Fruit fly (Drosophila melanogaster) whole organism, embryonic: Measurements from ENCODE around the gene Iru.

Experiments used
- Bgb ChIP-seq: fragments of 200-800 bp; sonication (Bioruptor generic); IDR thresholded peaks from 2 replicates; pipeline ENCODE4 v1.3.6; 2022; ENCODE audit warnings: missing biosample characterization, missing genetic modification characterization; ENCODE audit not compliant: partially characterized antibody
- Blimp-1 ChIP-seq: fragments of 200-800 bp; sonication (Bioruptor generic); optimal IDR thresholded peaks from 3 replicates; lab custom pipeline; 2018; ENCODE audit warnings: missing biosample characterization, missing genetic modification characterization, mild to moderate bottlenecking, moderate library complexity, missing genetic modification reagents
- CG10431 ChIP-seq: fragments of 200-800 bp; sonication (Bioruptor generic); optimal IDR thresholded peaks from 3 replicates; lab custom pipeline; 2018; ENCODE audit warnings: missing biosample characterization, mild to moderate bottlenecking, missing genetic modification characterization
- CG10654 ChIP-seq: fragments of 200-800 bp; sonication (Bioruptor generic); optimal IDR thresholded peaks from 2 replicates; lab custom pipeline; 2016; ENCODE audit warnings: missing biosample characterization, missing genetic modification characterization
- CG11696 ChIP-seq: fragments of 200-800 bp; sonication (Bioruptor generic); IDR thresholded peaks from 2 replicates; pipeline ENCODE4 v1.3.6; 2022; ENCODE audit warnings: missing biosample characterization, missing genetic modification characterization
- CG13424 ChIP-seq: fragments of 200-800 bp; sonication (Bioruptor generic); optimal IDR thresholded peaks from 2 replicates; lab custom pipeline; 2019; ENCODE audit warnings: missing biosample characterization, mild to moderate bottlenecking, missing genetic modification characterization, moderate library complexity
- CG1602 ChIP-seq: fragments of 200-800 bp; sonication (Bioruptor generic); optimal IDR thresholded peaks from 3 replicates; lab custom pipeline; 2016; ENCODE audit warnings: missing biosample characterization, missing genetic modification characterization
- CG1647 ChIP-seq: fragments of 200-800 bp; sonication (Bioruptor generic); optimal IDR thresholded peaks from 3 replicates; lab custom pipeline; 2016; ENCODE audit warnings: missing biosample characterization, missing genetic modification characterization
- CG17186 ChIP-seq: fragments of 200-800 bp; sonication (Bioruptor generic); optimal IDR thresholded peaks from 3 replicates; lab custom pipeline; 2017; ENCODE audit warnings: missing biosample characterization, missing genetic modification reagents, missing genetic modification characterization
- CG17328 ChIP-seq: fragments of 200-800 bp; sonication (Bioruptor generic); IDR thresholded peaks from 2 replicates; pipeline ENCODE4 v1.3.6; 2022; ENCODE audit warnings: missing biosample characterization, missing genetic modification characterization
- CG1792 ChIP-seq: fragments of 200-800 bp; sonication (Bioruptor generic); optimal IDR thresholded peaks from 2 replicates; lab custom pipeline; 2016; ENCODE audit warnings: missing biosample characterization, missing genetic modification characterization
- CG18262 ChIP-seq: fragments of 200-800 bp; optimal IDR thresholded peaks from 3 replicates; lab custom pipeline; 2019; ENCODE audit warnings: missing biosample characterization, mild to moderate bottlenecking, missing genetic modification characterization, moderate library complexity
- CG2202 ChIP-seq: fragments of 200-800 bp; sonication (Bioruptor generic); optimal IDR thresholded peaks from 2 replicates; lab custom pipeline; 2018; ENCODE audit warnings: missing biosample characterization, mild to moderate bottlenecking, missing genetic modification characterization
- CG2712 ChIP-seq: fragments of 200-800 bp; optimal IDR thresholded peaks from 3 replicates; lab custom pipeline; 2019; ENCODE audit warnings: missing biosample characterization, mild to moderate bottlenecking, missing genetic modification characterization, moderate library complexity
- CG2875 ChIP-seq: fragments of 200-800 bp; sonication (Bioruptor generic); optimal IDR thresholded peaks from 2 replicates; lab custom pipeline; 2017; ENCODE audit warnings: missing biosample characterization, mild to moderate bottlenecking, missing genetic modification characterization, missing genetic modification reagents
- CG31224 ChIP-seq: fragments of 200-800 bp; sonication (Bioruptor generic); IDR thresholded peaks from 2 replicates; pipeline ENCODE4 v1.3.6; 2022; ENCODE audit warnings: missing biosample characterization, missing genetic modification characterization
- CG32772 ChIP-seq: fragments of 200-800 bp; sonication (Bioruptor generic); IDR thresholded peaks from 2 replicates; pipeline ENCODE4 v1.3.6; 2022; ENCODE audit warnings: missing biosample characterization, missing genetic modification characterization
- CG5953 ChIP-seq: fragments of 200-800 bp; sonication (Bioruptor generic); IDR thresholded peaks from 2 replicates; pipeline ENCODE4 v1.3.6; 2022; ENCODE audit warnings: missing biosample characterization, missing genetic modification characterization
- CG6765 ChIP-seq: fragments of 200-800 bp; sonication (Bioruptor generic); optimal IDR thresholded peaks from 3 replicates; lab custom pipeline; 2017; ENCODE audit warnings: missing biosample characterization, mild to moderate bottlenecking, missing genetic modification characterization
- CG7556 ChIP-seq: fragments of 200-800 bp; sonication (Bioruptor generic); optimal IDR thresholded peaks from 2 replicates; lab custom pipeline; 2017; ENCODE audit warnings: missing biosample characterization, mild to moderate bottlenecking, missing genetic modification characterization
- CG8388 ChIP-seq: fragments of 200-800 bp; sonication (Bioruptor generic); optimal IDR thresholded peaks from 2 replicates; lab custom pipeline; 2019; ENCODE audit warnings: missing biosample characterization, mild to moderate bottlenecking, missing genetic modification characterization, moderate library complexity
- CG8924 ChIP-seq: fragments of 200-800 bp; optimal IDR thresholded peaks from 3 replicates; lab custom pipeline; 2019; ENCODE audit warnings: missing biosample characterization, mild to moderate bottlenecking, missing genetic modification characterization, moderate library complexity
- D19B ChIP-seq: fragments of 200-800 bp; sonication (Bioruptor generic); optimal IDR thresholded peaks from 2 replicates; lab custom pipeline; 2017; ENCODE audit warnings: missing biosample characterization, mild to moderate bottlenecking, missing genetic modification characterization
- Dek ChIP-seq: fragments of 200-800 bp; sonication (Bioruptor generic); optimal IDR thresholded peaks from 3 replicates; lab custom pipeline; 2019; ENCODE audit warnings: missing biosample characterization, mild to moderate bottlenecking, missing genetic modification characterization, moderate library complexity
- Dll ChIP-seq: fragments of 200-800 bp; sonication (Bioruptor generic); IDR thresholded peaks from 4 replicates; pipeline ENCODE4 v1.3.6; 2022; ENCODE audit warnings: missing biosample characterization, missing genetic modification characterization; ENCODE audit not compliant: partially characterized antibody
- E2f2 ChIP-seq: fragments of 200-800 bp; sonication (Bioruptor generic); IDR thresholded peaks from 2 replicates; pipeline ENCODE4 v1.3.6; 2022; ENCODE audit warnings: missing biosample characterization, missing genetic modification characterization
- Eip74EF ChIP-seq, 2 experiments: fragments of 200-800 bp in 1 of 2; fragments of >200 bp in 1 of 2; sonication (Bioruptor generic) in 1 of 2; optimal IDR thresholded peaks; 2 replicates each; lab custom pipeline; 2017 to 2019; ENCODE audit warnings: missing biosample characterization in 2 of 2, missing genetic modification characterization in 2 of 2, mild to moderate bottlenecking in 1 of 2, moderate library complexity in 1 of 2
- Fer1 ChIP-seq: fragments of 200-800 bp; sonication (Bioruptor generic); optimal IDR thresholded peaks from 2 replicates; lab custom pipeline; 2017; ENCODE audit warnings: missing biosample characterization, mild to moderate bottlenecking, missing genetic modification characterization
- HLH4C ChIP-seq: fragments of 200-800 bp; sonication (Bioruptor generic); IDR thresholded peaks from 3 replicates; pipeline ENCODE4 v1.3.6; 2022; ENCODE audit warnings: missing biosample characterization, missing genetic modification characterization; ENCODE audit not compliant: partially characterized antibody
- HmgZ ChIP-seq: fragments of 200-800 bp; sonication (Bioruptor generic); optimal IDR thresholded peaks from 2 replicates; lab custom pipeline; 2018; ENCODE audit warnings: missing biosample characterization, mild to moderate bottlenecking, missing genetic modification characterization
- Hr78 ChIP-seq, 2 experiments: fragments of 200-800 bp in 1 of 2; fragments of >200 bp in 1 of 2; sonication (Bioruptor generic) in 1 of 2; optimal IDR thresholded peaks; 2 replicates each; lab custom pipeline; 2017 to 2019; ENCODE audit warnings: missing biosample characterization in 2 of 2, missing genetic modification characterization in 2 of 2, mild to moderate bottlenecking in 1 of 2, moderate library complexity in 1 of 2
- Lim3 ChIP-seq: fragments of 200-800 bp; sonication (Bioruptor generic); IDR thresholded peaks from 2 replicates; pipeline ENCODE4 v1.3.6; 2022; ENCODE audit warnings: missing biosample characterization, missing genetic modification characterization
- Max ChIP-seq: fragments of 200-800 bp; sonication (Bioruptor generic); optimal IDR thresholded peaks from 2 replicates; lab custom pipeline; 2016; ENCODE audit warnings: missing biosample characterization, mild to moderate bottlenecking, missing genetic modification characterization
- Med ChIP-seq: fragments of 200-800 bp; sonication (Bioruptor generic); peaks from one replicate; lab custom pipeline; 2016; ENCODE audit warnings: missing biosample characterization, missing genetic modification characterization, mild to moderate bottlenecking, inconsistent platforms, moderate library complexity
- Myb ChIP-seq: fragments of 200-800 bp; sonication (Bioruptor generic); optimal IDR thresholded peaks from 2 replicates; lab custom pipeline; 2016; ENCODE audit warnings: missing biosample characterization, missing genetic modification characterization
- Nf-YA ChIP-seq: fragments of 200-800 bp; sonication (Bioruptor generic); IDR thresholded peaks from 2 replicates; pipeline ENCODE4 v1.3.6; 2022; ENCODE audit warnings: missing biosample characterization, missing genetic modification characterization
- Ravus ChIP-seq: fragments of 200-800 bp; sonication (Bioruptor generic); IDR thresholded peaks from 2 replicates; pipeline ENCODE4 v1.3.6; 2022; ENCODE audit warnings: missing biosample characterization, missing genetic modification characterization
- Ssrp ChIP-seq: fragments of 200-800 bp; sonication (Bioruptor generic); optimal IDR thresholded peaks from 2 replicates; lab custom pipeline; 2018; ENCODE audit warnings: missing biosample characterization, mild to moderate bottlenecking, missing genetic modification characterization, moderate library complexity
- ac ChIP-seq: fragments of 200-800 bp; sonication (Bioruptor generic); optimal IDR thresholded peaks from 3 replicates; lab custom pipeline; 2017; ENCODE audit warnings: missing biosample characterization, mild to moderate bottlenecking, missing genetic modification characterization
- ato ChIP-seq: fragments of 200-800 bp; sonication (Bioruptor generic); IDR thresholded peaks from 2 replicates; pipeline ENCODE4 v1.3.6; 2022; ENCODE audit warnings: missing biosample characterization, missing genetic modification characterization; ENCODE audit not compliant: partially characterized antibody
- cwo ChIP-seq: fragments of 200-800 bp; sonication (Bioruptor generic); optimal IDR thresholded peaks from 3 replicates; lab custom pipeline; 2017; ENCODE audit warnings: missing biosample characterization, missing genetic modification characterization, mild to moderate bottlenecking, moderate library complexity, missing genetic modification reagents
- disco-r ChIP-seq: fragments of 200-800 bp; sonication (Bioruptor generic); optimal IDR thresholded peaks from 2 replicates; lab custom pipeline; 2016; ENCODE audit warnings: missing biosample characterization, missing genetic modification characterization
- nerfin-2 ChIP-seq: fragments of 200-800 bp; sonication (Bioruptor generic); IDR thresholded peaks from 2 replicates; pipeline ENCODE4 v1.3.6; 2022; ENCODE audit warnings: missing biosample characterization, missing genetic modification characterization; ENCODE audit not compliant: partially characterized antibody
- odd ChIP-seq: fragments of 200-800 bp; sonication (Bioruptor generic); optimal IDR thresholded peaks from 2 replicates; lab custom pipeline; 2017; ENCODE audit warnings: missing biosample characterization, mild to moderate bottlenecking, missing genetic modification characterization
- ranshi ChIP-seq: fragments of 200-800 bp; sonication (Bioruptor generic); IDR thresholded peaks from 2 replicates; pipeline ENCODE4 v1.3.6; 2022; ENCODE audit warnings: missing biosample characterization, missing genetic modification characterization
- sqz ChIP-seq: fragments of 200-800 bp; sonication (Bioruptor generic); optimal IDR thresholded peaks from 3 replicates; lab custom pipeline; 2018; ENCODE audit warnings: missing biosample characterization, mild to moderate bottlenecking, missing genetic modification characterization
- toy ChIP-seq: fragments of 200-800 bp; sonication (Bioruptor generic); IDR thresholded peaks from 2 replicates; pipeline ENCODE4 v1.3.6; 2022; ENCODE audit warnings: missing biosample characterization, missing genetic modification characterization
- trem ChIP-seq: fragments of 200-800 bp; optimal IDR thresholded peaks from 3 replicates; lab custom pipeline; 2019; ENCODE audit warnings: missing biosample characterization, mild to moderate bottlenecking, missing genetic modification characterization, moderate library complexity

Iru gene

dm6 chr3R:9031797-9032418, 25.7 kb downstream of the Iru start (continued):
- peak; percentile 97 for TF ChIP-seq Med (GFP tag; lab: Kevin White, UChicago)
- TF ChIP-seq HmgZ (tag; lab: Kevin White, UChicago), result peak; percentile 85
- peak; percentile 90 for TF ChIP-seq CG32772 (GFP tag; lab: Robert Waterston, UW)
- peak in 1 of 2 experiments; percentile 68 for TF ChIP-seq Eip74EF (GFP tag; optimal IDR thresholded peaks at IDR 0.05; lab: Kevin White, UChicago)
- TF ChIP-seq CG10654, result peak; percentile 81
- no peak for TF ChIP-seq nerfin-2 (GFP tag; lab: Robert Waterston, UW)
- peak; percentile 87 for TF ChIP-seq Blimp-1 (GFP tag; lab: Kevin White, UChicago)
- TF ChIP-seq ranshi (GFP tag; lab: Robert Waterston, UW), result peak; percentile 93
- peak; percentile 83 for TF ChIP-seq cwo (GFP tag; lab: Kevin White, UChicago)
- peak; percentile 85 for TF ChIP-seq Fer1
- peak; percentile 93 for TF ChIP-seq CG5953 (GFP tag; lab: Robert Waterston, UW)
- TF ChIP-seq E2f2 (GFP tag; lab: Robert Waterston, UW), result peak; percentile 71
- TF ChIP-seq CG6765 (GFP tag; lab: Kevin White, UChicago), result peak; percentile 46
- TF ChIP-seq CG31224 (GFP tag; lab: Robert Waterston, UW), result peak; percentile 80
- peak; percentile 84 for TF ChIP-seq CG18262 (tag; lab: Kevin White, UChicago)
- TF ChIP-seq trem, result peak; percentile 25
- TF ChIP-seq CG17186 (GFP tag; lab: Kevin White, UChicago), result peak; percentile 73
- TF ChIP-seq CG2712, result peak; percentile 86
- peak; percentile 89 for TF ChIP-seq CG8924 (tag; lab: Kevin White, UChicago)
- TF ChIP-seq sqz (GFP tag; lab: Kevin White, UChicago), result peak; percentile 95
- peak; percentile 83 for TF ChIP-seq CG8388 (GFP tag; lab: Kevin White, UChicago)
- TF ChIP-seq Dek, result peak; percentile 85
- TF ChIP-seq Lim3 (GFP tag; lab: Robert Waterston, UW), result peak; percentile 83
- TF ChIP-seq HLH4C (GFP tag; lab: Robert Waterston, UW), result no peak
- TF ChIP-seq disco-r (GFP tag; lab: Kevin White, UChicago), result peak; percentile 77
- peak; percentile 46 for TF ChIP-seq ac (GFP tag; lab: Kevin White, UChicago)
- peak; percentile 77 for TF ChIP-seq Max (GFP tag; lab: Kevin White, UChicago)
- TF ChIP-seq odd (GFP tag; lab: Kevin White, UChicago), result peak; percentile 69
- TF ChIP-seq Ravus (GFP tag; lab: Robert Waterston, UW), result peak; percentile 55
- TF ChIP-seq CG2875 (GFP tag; lab: Kevin White, UChicago), result peak; percentile 78
- TF ChIP-seq CG1647 (GFP tag; lab: Kevin White, UChicago), result peak; percentile 88
- peak; percentile 82 for TF ChIP-seq CG1602 (GFP tag; lab: Kevin White, UChicago)
- no peak for TF ChIP-seq ato (GFP tag; lab: Robert Waterston, UW)
- TF ChIP-seq CG10431 (GFP tag; lab: Kevin White, UChicago), result no peak
- peak; percentile 78 for TF ChIP-seq D19B (GFP tag; lab: Kevin White, UChicago)
- TF ChIP-seq CG11696, result peak; percentile 98
- TF ChIP-seq toy (GFP tag; lab: Robert Waterston, UW), result peak; percentile 71; the same call in 1 of the 2 replicates
- peak in 1 of 2 experiments; percentile 46 for TF ChIP-seq Hr78 (GFP tag; optimal IDR thresholded peaks at IDR 0.05; lab: Kevin White, UChicago)
- TF ChIP-seq CG2202 (tag; lab: Kevin White, UChicago), result peak; percentile 61
- TF ChIP-seq CG7556 (GFP tag; lab: Kevin White, UChicago), result peak; percentile 88
- TF ChIP-seq Nf-YA (GFP tag; lab: Robert Waterston, UW), result peak; percentile 84
- no peak for TF ChIP-seq Bgb
- peak; percentile 86 for TF ChIP-seq CG13424 (tag; lab: Kevin White, UChicago)
- peak; percentile 61 for TF ChIP-seq Myb (GFP tag; lab: Kevin White, UChicago)
- peak; percentile 82 for TF ChIP-seq Ssrp (tag; lab: Kevin White, UChicago)
- TF ChIP-seq CG17328, result peak; percentile 92
- TF ChIP-seq CG1792 (GFP tag; lab: Kevin White, UChicago), result peak; percentile 49
- no peak for TF ChIP-seq Dll (GFP tag; lab: Robert Waterston, UW)
